Worm (Caenorhabditis elegans) whole organism, L2 larva: ENCODE measurements around the gene gpa-1.
A peak's percentile ranks its signal among the peaks of the same experiment; 100 is the strongest.

Source experiments
- C34F6.9 ChIP-seq: fragments of 150-350 bp; optimal IDR thresholded peaks from 2 replicates; lab custom pipeline; 2014; ENCODE audit warnings: missing biosample characterization, missing genetic modification characterization
- F13H6.1 ChIP-seq: sonication (generic microtip); optimal IDR thresholded peaks from 2 replicates; lab custom pipeline; 2016; ENCODE audit warnings: missing genetic modification characterization, missing compliant biosample characterization
- R02D3.7 ChIP-seq: fragments of 150-350 bp; optimal IDR thresholded peaks from 2 replicates; lab custom pipeline; 2014; ENCODE audit warnings: missing biosample characterization, missing genetic modification characterization
- Y55F3AM.14 ChIP-seq: fragments of 200-800 bp; sonication (Bioruptor generic); optimal IDR thresholded peaks from 2 replicates; lab custom pipeline; 2018; ENCODE audit warnings: mild to moderate bottlenecking, missing genetic modification characterization, missing compliant biosample characterization
- ZK546.5 ChIP-seq: sonication (generic microtip); optimal IDR thresholded peaks from 2 replicates; lab custom pipeline; 2017; ENCODE audit warnings: missing biosample characterization, missing genetic modification characterization
- alr-1 ChIP-seq: fragments of 150-350 bp; optimal IDR thresholded peaks from 2 replicates; lab custom pipeline; 2014; ENCODE audit warnings: missing biosample characterization, missing genetic modification characterization
- aly-2 ChIP-seq: fragments of 150-350 bp; optimal IDR thresholded peaks from 2 replicates; lab custom pipeline; 2014; ENCODE audit warnings: missing biosample characterization, missing genetic modification characterization
- ama-1 ChIP-seq: fragments of 150-350 bp; optimal IDR thresholded peaks from 2 replicates; lab custom pipeline; 2018; ENCODE audit warnings: inconsistent platforms
- blmp-1 ChIP-seq: sonication (generic microtip); optimal IDR thresholded peaks from 2 replicates; lab custom pipeline; 2017; ENCODE audit warnings: missing genetic modification characterization, mild to moderate bottlenecking, missing compliant biosample characterization, antibody characterized with exemption, moderate library complexity; ENCODE audit not compliant: insufficient read depth
- ceh-16 ChIP-seq: fragments of 150-350 bp; optimal IDR thresholded peaks from 2 replicates; lab custom pipeline; 2014; ENCODE audit warnings: missing biosample characterization, missing genetic modification characterization
- crh-2 ChIP-seq: sonication (generic microtip); optimal IDR thresholded peaks from 2 replicates; lab custom pipeline; 2017; ENCODE audit warnings: missing biosample characterization, missing genetic modification characterization
- dmd-4 ChIP-seq: sonication (generic microtip); optimal IDR thresholded peaks from 2 replicates; lab custom pipeline; 2017; ENCODE audit warnings: missing biosample characterization, missing genetic modification characterization
- elt-1 ChIP-seq: fragments of 150-350 bp; optimal IDR thresholded peaks from 2 replicates; lab custom pipeline; 2014; ENCODE audit warnings: missing biosample characterization, missing genetic modification characterization
- elt-3 ChIP-seq: sonication (generic microtip); optimal IDR thresholded peaks from 2 replicates; lab custom pipeline; 2017; ENCODE audit warnings: missing biosample characterization, missing genetic modification characterization
- gmeb-1 ChIP-seq: fragments of 150-350 bp; optimal IDR thresholded peaks from 2 replicates; lab custom pipeline; 2014; ENCODE audit warnings: missing biosample characterization, missing genetic modification characterization
- lin-11 ChIP-seq: fragments of 150-350 bp; sonication (generic microtip); optimal IDR thresholded peaks from 2 replicates; lab custom pipeline; 2014; ENCODE audit warnings: missing biosample characterization, missing genetic modification characterization, inconsistent platforms, mixed read lengths
- lin-13 ChIP-seq: fragments of 150-350 bp; optimal IDR thresholded peaks from 2 replicates; lab custom pipeline; 2014; ENCODE audit warnings: missing biosample characterization, missing genetic modification reagents, missing genetic modification characterization
- lin-39 ChIP-seq: fragments of 150-350 bp; optimal IDR thresholded peaks from 2 replicates; lab custom pipeline; 2014; ENCODE audit warnings: missing biosample characterization, missing genetic modification reagents, missing genetic modification characterization
- lsy-2 ChIP-seq, 2 experiments: fragments of 150-350 bp in 1 of 2; sonication (generic microtip) in 1 of 2; optimal IDR thresholded peaks; 2 replicates each; lab custom pipeline; 2014 to 2017; ENCODE audit warnings: missing biosample characterization in 2 of 2, missing genetic modification characterization in 2 of 2
- mab-5 ChIP-seq: fragments of 150-350 bp; optimal IDR thresholded peaks from 2 replicates; lab custom pipeline; 2014; ENCODE audit warnings: missing biosample characterization, missing genetic modification characterization
- mbf-1 ChIP-seq: sonication (generic microtip); optimal IDR thresholded peaks from 2 replicates; lab custom pipeline; 2017; ENCODE audit warnings: missing biosample characterization, missing genetic modification characterization
- mdl-1 ChIP-seq, 2 experiments: fragments of 150-350 bp in 1 of 2; sonication (generic microtip) in 1 of 2; optimal IDR thresholded peaks; 2 replicates each; lab custom pipeline; 2017; ENCODE audit warnings: missing biosample characterization in 2 of 2, missing genetic modification characterization in 2 of 2
- nhr-10 ChIP-seq: sonication (generic microtip); optimal IDR thresholded peaks from 2 replicates; lab custom pipeline; 2017; ENCODE audit warnings: missing biosample characterization, missing genetic modification characterization
- nhr-12 ChIP-seq: fragments of 150-350 bp; optimal IDR thresholded peaks from 2 replicates; lab custom pipeline; 2014; ENCODE audit warnings: missing biosample characterization, missing genetic modification characterization
- nhr-21 ChIP-seq: fragments of 150-350 bp; optimal IDR thresholded peaks from 2 replicates; lab custom pipeline; 2014; ENCODE audit warnings: missing biosample characterization, missing genetic modification characterization
- nhr-237 ChIP-seq: fragments of 150-350 bp; optimal IDR thresholded peaks from 2 replicates; lab custom pipeline; 2014; ENCODE audit warnings: missing biosample characterization, missing genetic modification characterization
- nhr-25 ChIP-seq: fragments of 150-350 bp; sonication (generic microtip); optimal IDR thresholded peaks from 3 replicates; lab custom pipeline; 2014; ENCODE audit warnings: missing biosample characterization, missing genetic modification characterization
- nhr-6 ChIP-seq: fragments of 150-350 bp; optimal IDR thresholded peaks from 2 replicates; lab custom pipeline; 2014; ENCODE audit warnings: missing biosample characterization, missing genetic modification characterization
- sem-4 ChIP-seq: fragments of 150-350 bp; optimal IDR thresholded peaks from 2 replicates; lab custom pipeline; 2014; ENCODE audit warnings: missing biosample characterization, missing genetic modification reagents, missing genetic modification characterization
- skn-1 ChIP-seq: sonication (generic microtip); optimal IDR thresholded peaks from 2 replicates; lab custom pipeline; 2017; ENCODE audit warnings: missing biosample characterization, missing genetic modification characterization
- sma-3 ChIP-seq: sonication (generic microtip); optimal IDR thresholded peaks from 2 replicates; lab custom pipeline; 2016; ENCODE audit warnings: missing genetic modification reagents, missing genetic modification characterization, missing compliant biosample characterization
- sma-9 ChIP-seq, 2 experiments: fragments of 150-350 bp in 1 of 2; sonication (generic microtip) in 1 of 2; optimal IDR thresholded peaks; 2 replicates each; lab custom pipeline; 2014 to 2016; ENCODE audit warnings: missing genetic modification characterization in 2 of 2, mild to moderate bottlenecking in 1 of 2, missing biosample characterization in 1 of 2, missing compliant biosample characterization in 1 of 2, missing genetic modification reagents in 1 of 2, moderate library complexity in 1 of 2
- unc-62 ChIP-seq: fragments of 150-350 bp; optimal IDR thresholded peaks from 2 replicates; lab custom pipeline; 2014; ENCODE audit warnings: missing biosample characterization, missing genetic modification reagents, missing genetic modification characterization
- zag-1 ChIP-seq: fragments of 150-350 bp; optimal IDR thresholded peaks from 2 replicates; lab custom pipeline; 2014; ENCODE audit warnings: missing biosample characterization, missing genetic modification characterization
- ztf-1 ChIP-seq: fragments of 200-800 bp; sonication (Bioruptor generic); conservative IDR thresholded peaks from 2 replicates; pipeline ENCODE4 v1.3.6; 2022; ENCODE audit warnings: missing genetic modification characterization, missing compliant biosample characterization
- ztf-11 ChIP-seq: sonication (generic microtip); optimal IDR thresholded peaks from 2 replicates; lab custom pipeline; 2017; ENCODE audit warnings: missing biosample characterization, missing genetic modification characterization
- ztf-4 ChIP-seq: fragments of 150-350 bp; optimal IDR thresholded peaks from 2 replicates; lab custom pipeline; 2014; ENCODE audit warnings: missing biosample characterization, missing genetic modification characterization

The gpa-1 gene

DNA sequence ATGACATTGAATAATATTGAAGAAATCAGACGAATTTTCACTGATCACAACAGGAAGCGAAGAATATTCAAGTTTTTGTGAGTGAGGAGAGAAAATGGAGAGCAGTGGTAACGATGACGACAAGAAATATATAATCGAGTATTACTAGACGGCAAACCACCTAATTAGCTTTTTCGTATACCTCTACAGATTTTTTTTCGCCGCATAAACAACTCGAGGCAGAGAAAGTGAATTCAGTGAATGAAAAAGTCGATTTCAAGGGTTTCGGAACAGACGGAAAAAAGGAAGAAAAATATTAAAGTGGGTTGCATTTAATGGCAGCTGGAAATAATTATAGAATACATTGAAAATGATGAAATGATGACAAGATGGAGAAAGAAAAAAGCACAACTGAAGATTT, at the start of gene gpa-1:
Gene gpa-1 (minus strand): TSS at position 101 of the 400 bp plus-strand sequence.
- TF ChIP-seq aly-2 (tag; lab: Kevin White, UChicago): no peak
- TF ChIP-seq nhr-21 (tag; lab: Kevin White, UChicago): no peak
- no peak for TF ChIP-seq nhr-6 (tag; lab: Kevin White, UChicago)
- no peak for TF ChIP-seq nhr-237 (tag; lab: Kevin White, UChicago)
- TF ChIP-seq gmeb-1: no peak
- no peak for TF ChIP-seq elt-3 (tag; lab: Kevin White, UChicago)
- no peak for TF ChIP-seq mbf-1 (tag; lab: Kevin White, UChicago)
- no peak for TF ChIP-seq F13H6.1
- no peak for TF ChIP-seq blmp-1 (tag; lab: Kevin White, UChicago)

DNA sequence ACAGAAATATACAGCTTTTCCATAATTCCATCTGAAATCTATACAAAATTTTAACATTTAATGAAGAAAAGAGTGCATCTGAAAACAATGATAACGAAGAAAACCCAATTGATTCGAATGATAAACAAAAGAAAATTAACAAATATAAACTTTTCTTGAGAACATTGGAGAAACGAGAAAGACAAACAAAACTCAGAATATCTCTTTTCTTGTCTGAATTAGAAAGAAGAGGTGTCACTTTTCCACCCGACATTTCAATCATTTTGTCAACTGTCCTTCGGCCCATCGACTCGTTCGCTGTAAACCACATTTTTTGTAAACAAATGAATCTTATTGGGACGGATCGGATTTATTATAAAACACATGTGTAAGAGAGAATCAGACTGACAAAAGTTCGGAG, 48.5 kb upstream of the gpa-1 start, which contains the start of gene bgal-1:
Gene bgal-1 (minus strand): TSS at position 38 of the 400 bp plus-strand sequence.
- TF ChIP-seq ztf-11 (tag; lab: Kevin White, UChicago): no peak
- TF ChIP-seq lin-39 (tag; lab: Kevin White, UChicago): no peak
- TF ChIP-seq crh-2 (tag; lab: Kevin White, UChicago): peak; percentile 31
- peak; percentile 8 for TF ChIP-seq lin-13 (GFP tag; lab: Kevin White, UChicago)
- TF ChIP-seq gmeb-1: no peak
- TF ChIP-seq ztf-4 (tag; lab: Kevin White, UChicago): peak; percentile 25
- TF ChIP-seq mdl-1 (tag; optimal IDR thresholded peaks at IDR 0.05; lab: Kevin White, UChicago): no peak
- TF ChIP-seq sma-3 (GFP tag; lab: Kevin White, UChicago): peak; percentile 4
- TF ChIP-seq nhr-25 (tag; lab: Kevin White, UChicago): peak; percentile 33
- no peak for TF ChIP-seq nhr-12 (tag; lab: Kevin White, UChicago)
- peak; percentile 65 for TF ChIP-seq ama-1 (lab: Kevin White, UChicago)
- TF ChIP-seq blmp-1 (tag; lab: Kevin White, UChicago): peak; percentile 13
- no peak for TF ChIP-seq ceh-16
- TF ChIP-seq elt-1 (tag; lab: Kevin White, UChicago): no peak
- TF ChIP-seq lsy-2 (tag; optimal IDR thresholded peaks at IDR 0.05; lab: Kevin White, UChicago): peak in 1 of 2 experiments; percentile 44
- TF ChIP-seq, all 48 proteins: peak for 8

ce11 chrV:11223698-11224097, 46.2 kb upstream of the gpa-1 start:
- TF ChIP-seq sem-4 (tag; lab: Kevin White, UChicago) (no peak), Y55F3AM.14 (GFP tag; lab: Kevin White, UChicago) (no peak), ztf-1 (no peak), sma-9 (GFP tag; optimal IDR thresholded peaks at IDR 0.05; lab: Kevin White, UChicago) (no peak), sma-9 (tag; optimal IDR thresholded peaks at IDR 0.05; lab: Kevin White, UChicago) (no peak), C34F6.9 (no peak), lin-13 (GFP tag; lab: Kevin White, UChicago) (no peak), unc-62 (GFP tag; lab: Kevin White, UChicago) (no peak), dmd-4 (no peak), lin-39 (tag; lab: Kevin White, UChicago) (no peak), skn-1 (no peak)

ce11 chrV:11220936-11221335, 43.5 kb upstream of the gpa-1 start, which contains the start of gene T19B10.2:
TSS of gene T19B10.2 (plus strand) at chrV:11221302.
- TF ChIP-seq ZK546.5 (no peak), elt-1 (tag; lab: Kevin White, UChicago) (peak; percentile 87)
- TF ChIP-seq, all 48 proteins: peak for 1

ce11 chrV:11220415-11220814, 42.9 kb upstream of the gpa-1 start:
- TF ChIP-seq lin-11 (no peak), ztf-1 (no peak), lin-39 (tag; lab: Kevin White, UChicago) (no peak), nhr-10 (no peak), R02D3.7 (tag; lab: Kevin White, UChicago) (no peak), zag-1 (tag; lab: Kevin White, UChicago) (no peak), alr-1 (no peak), Y55F3AM.14 (GFP tag; lab: Kevin White, UChicago) (no peak), C34F6.9 (no peak), ZK546.5 (no peak), ama-1 (lab: Kevin White, UChicago) (no peak), mab-5 (no peak), nhr-12 (tag; lab: Kevin White, UChicago) (no peak), ceh-16 (no peak), nhr-21 (tag; lab: Kevin White, UChicago) (no peak)
- TF ChIP-seq, all 48 proteins: peak for 0
